Fruit fly (Drosophila melanogaster): ENCODE measurements around the gene Mgat4a.

- TF ChIP-seq OdsH (GFP tag; optimal IDR thresholded peaks at IDR 0.05) = no peak
- TF ChIP-seq CG32264 (GFP tag; optimal IDR thresholded peaks at IDR 0.05) = peak; percentile 19
- peak; percentile 2 for TF ChIP-seq fru (GFP tag; optimal IDR thresholded peaks at IDR 0.05)
- no peak for TF ChIP-seq dsf (GFP tag; optimal IDR thresholded peaks at IDR 0.05; ENCODE audit: borderline replicate concordance)
- no peak for TF ChIP-seq h (GFP tag; optimal IDR thresholded peaks at IDR 0.05)
- no peak for TF ChIP-seq pan (optimal IDR thresholded peaks at IDR 0.05)
- no peak for TF ChIP-seq usp (GFP tag; optimal IDR thresholded peaks at IDR 0.05)
- TF ChIP-seq lola (GFP tag; optimal IDR thresholded peaks at IDR 0.05) = no peak
- peak; percentile 87 for TF ChIP-seq Dif (GFP tag; optimal IDR thresholded peaks at IDR 0.05; ENCODE audit: partially characterized antibody)
These were observed 4.1 kb upstream of the Mgat4a start, which contains the start of gene CG42507 for dm6 chr3L:14757464-14758384.
